Worm (Caenorhabditis elegans) whole organism, L1 larva: Measurements from ENCODE around the gene F42A8.1.

Experiments
- C16A3.4 ChIP-seq: fragments of 150-350 bp; optimal IDR thresholded peaks from 2 replicates; lab custom pipeline; 2014; ENCODE audit warnings: missing biosample characterization, missing genetic modification characterization
- F16B12.6 ChIP-seq: fragments of 150-350 bp; optimal IDR thresholded peaks from 2 replicates; lab custom pipeline; 2014; ENCODE audit warnings: missing biosample characterization, missing genetic modification characterization
- blmp-1 ChIP-seq: fragments of 150-350 bp; optimal IDR thresholded peaks from 2 replicates; lab custom pipeline; 2014; ENCODE audit warnings: missing biosample characterization, missing genetic modification characterization
- ceh-88 ChIP-seq: fragments of 200-800 bp; sonication (Bioruptor generic); IDR thresholded peaks from 2 replicates; pipeline ENCODE4 v1.3.6; 2022; ENCODE audit warnings: missing genetic modification characterization, missing compliant biosample characterization
- dpl-1 ChIP-seq, 3 experiments: fragments of 150-350 bp in 2 of 3; sonication (generic microtip) in 1 of 3; optimal IDR thresholded peaks; 2 replicates each; lab custom pipeline; 2014 to 2017; ENCODE audit warnings: missing biosample characterization in 3 of 3, missing genetic modification characterization in 3 of 3, missing genetic modification reagents in 3 of 3
- dsc-1 ChIP-seq: sonication (generic microtip); optimal IDR thresholded peaks from 2 replicates; lab custom pipeline; 2016; ENCODE audit warnings: mild to moderate bottlenecking, missing genetic modification characterization, missing compliant biosample characterization
- efl-1 ChIP-seq, 4 experiments: fragments of 150-350 bp; optimal IDR thresholded peaks in 3 of 4; peaks in 1 of 4; 1 replicate in 1 of 4; 2 replicates in 3 of 4; lab custom pipeline; 2014; ENCODE audit warnings: missing biosample characterization in 2 of 4, missing genetic modification characterization in 2 of 4, missing genetic modification reagents in 2 of 4
- egl-27 ChIP-seq, 2 experiments: fragments of 150-350 bp in 1 of 2; sonication (generic microtip); optimal IDR thresholded peaks; 3 replicates each; lab custom pipeline; 2017 to 2018; ENCODE audit warnings: missing biosample characterization in 2 of 2, missing genetic modification characterization in 2 of 2, missing genetic modification reagents in 2 of 2
- elt-2 ChIP-seq: sonication (generic microtip); optimal IDR thresholded peaks from 2 replicates; lab custom pipeline; 2016; ENCODE audit warnings: missing genetic modification characterization, mild to moderate bottlenecking, inconsistent platforms, missing compliant biosample characterization, missing genetic modification reagents
- elt-3 ChIP-seq, 6 experiments: fragments of 150-350 bp in 1 of 6; sonication (generic microtip); optimal IDR thresholded peaks; 2 replicates each; lab custom pipeline; 2017 to 2018; ENCODE audit warnings: missing biosample characterization in 6 of 6, missing genetic modification characterization in 6 of 6, inconsistent platforms in 1 of 6
- ets-5 ChIP-seq: fragments of 200-800 bp; sonication (Bioruptor generic); IDR thresholded peaks from 2 replicates; pipeline ENCODE4 v1.3.6; 2022; ENCODE audit warnings: missing genetic modification characterization, missing compliant biosample characterization
- grh-1 ChIP-seq: fragments of 200-800 bp; sonication (Bioruptor generic); IDR thresholded peaks from 2 replicates; pipeline ENCODE4 v1.3.6; 2022; ENCODE audit warnings: missing genetic modification reagents, missing genetic modification characterization, missing compliant biosample characterization
- hlh-4 ChIP-seq: sonication (generic microtip); optimal IDR thresholded peaks from 2 replicates; lab custom pipeline; 2016; ENCODE audit warnings: mild to moderate bottlenecking, missing genetic modification characterization, missing compliant biosample characterization
- irx-1 ChIP-seq: sonication (generic microtip); optimal IDR thresholded peaks from 2 replicates; lab custom pipeline; 2016; ENCODE audit warnings: missing genetic modification characterization, missing compliant biosample characterization
- lin-14 ChIP-seq: fragments of 200-800 bp; sonication (Bioruptor generic); optimal IDR thresholded peaks from 2 replicates; lab custom pipeline; 2018; ENCODE audit warnings: mild to moderate bottlenecking, missing genetic modification characterization, moderate library complexity, missing compliant biosample characterization
- lin-35 ChIP-seq, 2 experiments: fragments of 150-350 bp; optimal IDR thresholded peaks; 2 replicates each; lab custom pipeline; 2014; ENCODE audit warnings: missing biosample characterization in 2 of 2, missing genetic modification characterization in 2 of 2, missing genetic modification reagents in 2 of 2
- lin-39 ChIP-seq: fragments of 150-350 bp; optimal IDR thresholded peaks from 2 replicates; lab custom pipeline; 2014; ENCODE audit warnings: missing biosample characterization, missing genetic modification reagents, missing genetic modification characterization
- lsy-2 ChIP-seq, 2 experiments: fragments of 150-350 bp; optimal IDR thresholded peaks; 2 replicates each; lab custom pipeline; 2014; ENCODE audit warnings: missing biosample characterization in 2 of 2, missing genetic modification characterization in 2 of 2
- mdl-1 ChIP-seq, 2 experiments: fragments of 150-350 bp; optimal IDR thresholded peaks; 2 replicates each; lab custom pipeline; 2014 to 2017; ENCODE audit warnings: missing biosample characterization in 2 of 2, missing genetic modification characterization in 2 of 2, inconsistent platforms in 1 of 2
- mep-1 ChIP-seq: fragments of 150-350 bp; optimal IDR thresholded peaks from 2 replicates; lab custom pipeline; 2014; ENCODE audit warnings: missing biosample characterization, missing genetic modification characterization
- nhr-19 ChIP-seq: fragments of 200-800 bp; sonication (Bioruptor generic); conservative IDR thresholded peaks from 2 replicates; pipeline ENCODE4 v1.3.6; 2022; ENCODE audit warnings: missing genetic modification characterization, missing compliant biosample characterization
- nhr-20 ChIP-seq: sonication (generic microtip); optimal IDR thresholded peaks from 2 replicates; lab custom pipeline; 2016; ENCODE audit warnings: mild to moderate bottlenecking, missing genetic modification characterization, missing compliant biosample characterization
- nhr-47 ChIP-seq: sonication (generic microtip); optimal IDR thresholded peaks from 2 replicates; lab custom pipeline; 2016; ENCODE audit warnings: mild to moderate bottlenecking, missing genetic modification characterization, moderate library complexity, missing compliant biosample characterization
- nhr-71 ChIP-seq: sonication (generic microtip); optimal IDR thresholded peaks from 2 replicates; lab custom pipeline; 2016; ENCODE audit warnings: mild to moderate bottlenecking, missing genetic modification characterization, moderate library complexity, missing compliant biosample characterization
- nhr-76 ChIP-seq: sonication (generic microtip); optimal IDR thresholded peaks from 2 replicates; lab custom pipeline; 2017; ENCODE audit warnings: missing biosample characterization, missing genetic modification characterization
- nhr-77 ChIP-seq: fragments of 150-350 bp; optimal IDR thresholded peaks from 2 replicates; lab custom pipeline; 2014; ENCODE audit warnings: missing biosample characterization, missing genetic modification characterization
- nhr-85 ChIP-seq: sonication (generic microtip); peaks from one replicate; lab custom pipeline; 2016; ENCODE audit warnings: missing genetic modification characterization, inconsistent platforms, missing compliant biosample characterization
- nhr-90 ChIP-seq: sonication (generic microtip); optimal IDR thresholded peaks from 2 replicates; lab custom pipeline; 2016; ENCODE audit warnings: mild to moderate bottlenecking, missing genetic modification characterization, missing compliant biosample characterization; ENCODE audit not compliant: poor library complexity
- skn-1 ChIP-seq: fragments of 150-350 bp; optimal IDR thresholded peaks from 2 replicates; lab custom pipeline; 2014; ENCODE audit warnings: missing biosample characterization, missing genetic modification characterization
- snu-23 ChIP-seq: sonication (generic microtip); optimal IDR thresholded peaks from 2 replicates; lab custom pipeline; 2016; ENCODE audit warnings: missing genetic modification characterization, missing compliant biosample characterization
- sox-4 ChIP-seq: sonication (generic microtip); optimal IDR thresholded peaks from 2 replicates; lab custom pipeline; 2016; ENCODE audit warnings: missing genetic modification characterization, missing compliant biosample characterization
- tbx-2 ChIP-seq: sonication (generic microtip); optimal IDR thresholded peaks from 2 replicates; lab custom pipeline; 2016; ENCODE audit warnings: missing genetic modification characterization, missing compliant biosample characterization
- unc-130 ChIP-seq: fragments of 150-350 bp; optimal IDR thresholded peaks from 2 replicates; lab custom pipeline; 2017; ENCODE audit warnings: missing biosample characterization, missing genetic modification characterization, inconsistent platforms
- unc-62 ChIP-seq: fragments of 150-350 bp; optimal IDR thresholded peaks from 2 replicates; lab custom pipeline; 2014; ENCODE audit warnings: missing biosample characterization, missing genetic modification reagents, missing genetic modification characterization
- unc-86 ChIP-seq: sonication (generic microtip); optimal IDR thresholded peaks from 2 replicates; lab custom pipeline; 2016; ENCODE audit warnings: missing genetic modification characterization, missing compliant biosample characterization
- unc-98 ChIP-seq: fragments of 200-800 bp; sonication (Bioruptor generic); IDR thresholded peaks from 2 replicates; pipeline ENCODE4 v1.3.6; 2022; ENCODE audit warnings: missing genetic modification characterization, missing compliant biosample characterization
- vab-15 ChIP-seq: sonication (generic microtip); optimal IDR thresholded peaks from 2 replicates; lab custom pipeline; 2017; ENCODE audit warnings: missing genotype, mild to moderate bottlenecking, missing genetic modification characterization, missing compliant biosample characterization
- xbp-1 ChIP-seq: sonication (generic microtip); optimal IDR thresholded peaks from 2 replicates; lab custom pipeline; 2016; ENCODE audit warnings: missing genetic modification characterization, missing compliant biosample characterization
- ztf-4 ChIP-seq: fragments of 150-350 bp; optimal IDR thresholded peaks from 2 replicates; lab custom pipeline; 2014; ENCODE audit warnings: missing biosample characterization, missing genetic modification characterization

Gene F42A8.1

DNA sequence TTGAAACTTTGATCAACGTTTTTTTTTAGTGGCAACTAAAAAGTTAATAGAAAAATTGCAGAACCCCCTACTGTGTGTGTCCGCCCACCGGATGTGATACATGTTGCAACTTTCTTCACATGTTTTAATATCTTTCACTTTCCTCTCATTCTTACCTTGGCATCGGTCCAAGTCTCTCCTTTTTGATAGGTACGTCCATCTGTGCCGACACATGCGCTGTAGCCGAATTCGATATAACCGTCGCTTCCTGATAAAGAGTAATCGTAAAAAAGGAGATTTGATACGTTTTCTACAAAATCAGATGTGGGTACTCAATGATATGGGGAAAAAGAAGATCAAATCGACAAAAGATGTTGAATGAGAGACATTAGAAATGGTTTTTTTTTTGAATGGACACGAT, 1.3 kb downstream of the F42A8.1 start:
- TF ChIP-seq nhr-71 (tag; lab: Kevin White, UChicago) (peak; percentile 34), irx-1 (tag; lab: Kevin White, UChicago) (no peak), skn-1 (tag; lab: Kevin White, UChicago) (no peak), elt-3 (tag; optimal IDR thresholded peaks at IDR 0.05; lab: Kevin White, UChicago) (peak in 5 of 6 experiments; percentile 69 to 84 (median 79)), unc-86 (tag; lab: Kevin White, UChicago) (no peak), dsc-1 (tag; lab: Kevin White, UChicago) (no peak), snu-23 (GFP tag; lab: Kevin White, UChicago) (peak; percentile 27), nhr-19 (GFP tag; lab: Robert Waterston, UW) (0 out of 2 replicates have a peak, but pooled peaks have one; percentile 4), nhr-85 (tag; lab: Kevin White, UChicago) (peak; percentile 63), F16B12.6 (tag; lab: Kevin White, UChicago) (no peak), ceh-88 (GFP tag; lab: Robert Waterston, UW) (no peak), nhr-20 (tag; lab: Kevin White, UChicago) (peak; percentile 32), blmp-1 (tag; lab: Kevin White, UChicago) (peak; percentile 91), hlh-4 (tag; lab: Kevin White, UChicago) (no peak), sox-4 (tag; lab: Kevin White, UChicago) (no peak), lin-14 (GFP tag; lab: Kevin White, UChicago) (peak; percentile 70), C16A3.4 (tag; lab: Kevin White, UChicago) (no peak), grh-1 (GFP tag; lab: Robert Waterston, UW) (0 out of 2 replicates have a peak, but pooled peaks have one; percentile 20), ztf-4 (tag; lab: Kevin White, UChicago) (no peak), elt-2 (tag; lab: Kevin White, UChicago) (no peak)

DNA sequence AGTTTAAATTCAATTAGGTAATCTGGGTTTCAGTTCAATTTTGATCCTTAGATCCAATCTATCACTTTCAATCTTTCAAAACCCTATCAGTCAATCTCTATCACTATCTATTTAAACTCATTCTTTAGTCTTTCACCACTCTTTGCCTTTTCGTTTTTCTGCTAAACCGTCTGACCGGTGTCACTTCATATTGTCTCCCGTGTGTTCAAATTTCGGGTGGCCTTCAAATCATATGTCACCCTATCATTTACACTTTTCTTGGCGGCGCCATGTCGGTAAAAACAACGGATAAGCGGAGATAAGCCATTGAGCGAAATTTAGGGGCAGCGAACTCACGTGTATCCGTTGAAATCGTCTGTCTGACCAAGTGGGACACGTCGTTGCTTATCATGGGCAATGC, 2.4 kb downstream of the F42A8.1 start:
- TF ChIP-seq nhr-77 (tag; lab: Kevin White, UChicago) = no peak
- TF ChIP-seq lin-39 = no peak
- TF ChIP-seq xbp-1 (tag; lab: Kevin White, UChicago) = no peak
- peak; percentile 20 for TF ChIP-seq mep-1 (tag; lab: Kevin White, UChicago)
- no peak for TF ChIP-seq nhr-76 (tag; lab: Kevin White, UChicago)
- peak; percentile 38; the same call in 1 of the 2 replicates for TF ChIP-seq grh-1 (GFP tag; lab: Robert Waterston, UW)
- peak; percentile 53 for TF ChIP-seq nhr-19 (GFP tag; lab: Robert Waterston, UW)
- peak in 1 of 2 experiments; percentile 29 for TF ChIP-seq egl-27 (tag; optimal IDR thresholded peaks at IDR 0.05; lab: Kevin White, UChicago)
- TF ChIP-seq lsy-2 (tag; optimal IDR thresholded peaks at IDR 0.05; lab: Kevin White, UChicago) = peak in 1 of 2 experiments; percentile 12
- TF ChIP-seq nhr-20 (tag; lab: Kevin White, UChicago) = peak; percentile 80
- TF ChIP-seq snu-23 (GFP tag; lab: Kevin White, UChicago) = peak; percentile 48
- TF ChIP-seq tbx-2 (tag; lab: Kevin White, UChicago) = peak; percentile 59
- no peak for TF ChIP-seq unc-62 (GFP tag; lab: Kevin White, UChicago)
- TF ChIP-seq nhr-85 (tag; lab: Kevin White, UChicago) = peak; percentile 94
- peak; percentile 70 for TF ChIP-seq nhr-71 (tag; lab: Kevin White, UChicago)
- TF ChIP-seq dpl-1 (GFP tag; optimal IDR thresholded peaks at IDR 0.05; lab: Kevin White, UChicago) = peak in 1 of 3 experiments; percentile 10
- TF ChIP-seq vab-15 (tag; lab: Kevin White, UChicago) = no peak
- TF ChIP-seq skn-1 (tag; lab: Kevin White, UChicago) = no peak
- TF ChIP-seq ets-5 (GFP tag; lab: Robert Waterston, UW) = no peak
- TF ChIP-seq mdl-1 (tag; optimal IDR thresholded peaks at IDR 0.05; lab: Kevin White, UChicago) = peak in 1 of 2 experiments; percentile 70
- peak in 1 of 2 experiments; percentile 21 for TF ChIP-seq lin-35 (GFP tag; optimal IDR thresholded peaks at IDR 0.05; lab: Kevin White, UChicago)
- TF ChIP-seq elt-2 (tag; lab: Kevin White, UChicago) = no peak
- TF ChIP-seq unc-98 = no peak
- TF ChIP-seq ztf-4 (tag; lab: Kevin White, UChicago) = no peak
- TF ChIP-seq elt-3 (tag; optimal IDR thresholded peaks at IDR 0.05; lab: Kevin White, UChicago) = peak; percentile 73 to 96 (median 89)
- peak; percentile 84 for TF ChIP-seq lin-14 (GFP tag; lab: Kevin White, UChicago)
- peak; percentile 96 for TF ChIP-seq blmp-1 (tag; lab: Kevin White, UChicago)
- no peak for TF ChIP-seq efl-1 (optimal IDR thresholded peaks at IDR 0.05; lab: Kevin White, UChicago)
- no peak for TF ChIP-seq efl-1 (GFP tag; optimal IDR thresholded peaks at IDR 0.05 in 1 of 2; lab: Kevin White, UChicago)
- peak; percentile 48 for TF ChIP-seq nhr-90 (tag; lab: Kevin White, UChicago)
- TF ChIP-seq unc-130 (tag; lab: Kevin White, UChicago) = peak; percentile 18
- peak; percentile 36 for TF ChIP-seq nhr-47 (tag; lab: Kevin White, UChicago)
- TF ChIP-seq, all 84 proteins: peak for 19
